Worm (Caenorhabditis elegans) whole organism, L3 larva: Measurements from ENCODE around the gene cwc-15.

Source experiments
- R02D3.7 ChIP-seq: fragments of 150-350 bp; optimal IDR thresholded peaks from 2 replicates; lab custom pipeline; 2014; ENCODE audit warnings: missing biosample characterization, missing genetic modification characterization
- ama-1 ChIP-seq: fragments of 150-350 bp; optimal IDR thresholded peaks from 2 replicates; lab custom pipeline; 2018
- ceh-16 ChIP-seq: sonication (generic microtip); optimal IDR thresholded peaks from 2 replicates; lab custom pipeline; 2017; ENCODE audit warnings: missing biosample characterization, missing genetic modification characterization
- ceh-28 ChIP-seq: fragments of 150-350 bp; optimal IDR thresholded peaks from 2 replicates; lab custom pipeline; 2014; ENCODE audit warnings: missing biosample characterization, missing genetic modification reagents, missing genetic modification characterization
- ceh-9 ChIP-seq: sonication (generic microtip); optimal IDR thresholded peaks from 2 replicates; lab custom pipeline; 2018; ENCODE audit warnings: missing biosample characterization, missing genetic modification characterization
- egl-27 ChIP-seq: sonication (generic microtip); optimal IDR thresholded peaks from 4 replicates; lab custom pipeline; 2017; ENCODE audit warnings: missing biosample characterization, missing genetic modification reagents, missing genetic modification characterization
- egl-5 ChIP-seq: fragments of 150-350 bp; optimal IDR thresholded peaks from 2 replicates; lab custom pipeline; 2017; ENCODE audit warnings: missing biosample characterization, missing genetic modification reagents, missing genetic modification characterization, inconsistent platforms
- elt-1 ChIP-seq: fragments of 150-350 bp; optimal IDR thresholded peaks from 2 replicates; lab custom pipeline; 2014; ENCODE audit warnings: missing biosample characterization, missing genetic modification characterization
- elt-2 ChIP-seq: sonication (generic microtip); optimal IDR thresholded peaks from 2 replicates; lab custom pipeline; 2016; ENCODE audit warnings: missing genetic modification reagents, mild to moderate bottlenecking, missing genetic modification characterization, missing compliant biosample characterization
- elt-3 ChIP-seq, 3 experiments: fragments of 150-350 bp in 1 of 3; sonication (generic microtip) in 2 of 3; optimal IDR thresholded peaks; 2 replicates in 2 of 3; 4 replicates in 1 of 3; lab custom pipeline; 2014 to 2017; ENCODE audit warnings: missing biosample characterization in 3 of 3, missing genetic modification characterization in 3 of 3
- eor-1 ChIP-seq, 2 experiments: fragments of 150-350 bp; optimal IDR thresholded peaks; 2 replicates each; lab custom pipeline; 2014 to 2018; ENCODE audit warnings: missing biosample characterization in 2 of 2, missing genetic modification characterization in 2 of 2
- fkh-10 ChIP-seq: sonication (generic microtip); optimal IDR thresholded peaks from 2 replicates; lab custom pipeline; 2017; ENCODE audit warnings: missing biosample characterization, missing genetic modification reagents, missing genetic modification characterization
- fkh-2 ChIP-seq: fragments of 150-350 bp; optimal IDR thresholded peaks from 2 replicates; lab custom pipeline; 2014; ENCODE audit warnings: missing biosample characterization, missing genetic modification reagents, missing genetic modification characterization
- fos-1 ChIP-seq: fragments of 150-350 bp; optimal IDR thresholded peaks from 2 replicates; lab custom pipeline; 2014; ENCODE audit warnings: missing biosample characterization, missing genetic modification characterization
- lin-15B ChIP-seq: fragments of 150-350 bp; optimal IDR thresholded peaks from 2 replicates; lab custom pipeline; 2014; ENCODE audit warnings: missing biosample characterization, missing genetic modification characterization
- mdl-1 ChIP-seq: fragments of 150-350 bp; optimal IDR thresholded peaks from 2 replicates; lab custom pipeline; 2014; ENCODE audit warnings: missing biosample characterization, missing genetic modification characterization
- mml-1 ChIP-seq: fragments of 150-350 bp; sonication (generic microtip); optimal IDR thresholded peaks from 3 replicates; lab custom pipeline; 2014; ENCODE audit warnings: missing biosample characterization, missing genetic modification characterization
- nfya-1 ChIP-seq: sonication (generic microtip); optimal IDR thresholded peaks from 2 replicates; lab custom pipeline; 2017; ENCODE audit warnings: missing genetic modification characterization, mild to moderate bottlenecking, missing compliant biosample characterization, antibody characterized with exemption, moderate library complexity; ENCODE audit not compliant: insufficient read depth
- nhr-11 ChIP-seq: fragments of 150-350 bp; optimal IDR thresholded peaks from 2 replicates; lab custom pipeline; 2014; ENCODE audit warnings: missing biosample characterization, missing genetic modification characterization
- nhr-12 ChIP-seq: fragments of 150-350 bp; optimal IDR thresholded peaks from 2 replicates; lab custom pipeline; 2014; ENCODE audit warnings: missing biosample characterization, missing genetic modification characterization
- nhr-237 ChIP-seq: fragments of 150-350 bp; optimal IDR thresholded peaks from 2 replicates; lab custom pipeline; 2014; ENCODE audit warnings: missing biosample characterization, missing genetic modification characterization
- nhr-25 ChIP-seq: sonication (generic microtip); optimal IDR thresholded peaks from 2 replicates; lab custom pipeline; 2017; ENCODE audit warnings: missing biosample characterization, missing genetic modification characterization
- nhr-28 ChIP-seq: fragments of 150-350 bp; optimal IDR thresholded peaks from 2 replicates; lab custom pipeline; 2014; ENCODE audit warnings: missing biosample characterization, missing genetic modification characterization
- nhr-43 ChIP-seq: sonication (generic microtip); optimal IDR thresholded peaks from 2 replicates; lab custom pipeline; 2016; ENCODE audit warnings: mild to moderate bottlenecking, missing genetic modification characterization, missing compliant biosample characterization; ENCODE audit not compliant: poor library complexity, severe bottlenecking
- nhr-67 ChIP-seq: fragments of 150-350 bp; optimal IDR thresholded peaks from 2 replicates; lab custom pipeline; 2014; ENCODE audit warnings: missing biosample characterization, missing genetic modification characterization
- nhr-76 ChIP-seq: fragments of 150-350 bp; sonication (generic microtip); optimal IDR thresholded peaks from 5 replicates; lab custom pipeline; 2014; ENCODE audit warnings: missing biosample characterization, missing genetic modification characterization
- nhr-77 ChIP-seq: fragments of 150-350 bp; optimal IDR thresholded peaks from 2 replicates; lab custom pipeline; 2014; ENCODE audit warnings: missing biosample characterization, missing genetic modification characterization
- pha-4 ChIP-seq: fragments of 150-350 bp; optimal IDR thresholded peaks from 2 replicates; lab custom pipeline; 2014; ENCODE audit warnings: missing biosample characterization, missing genetic modification reagents, missing genetic modification characterization
- pqm-1 ChIP-seq: fragments of 150-350 bp; optimal IDR thresholded peaks from 2 replicates; lab custom pipeline; 2017; ENCODE audit warnings: missing biosample characterization, missing genetic modification characterization, inconsistent platforms
- sea-2 ChIP-seq: fragments of 150-350 bp; sonication (generic microtip); optimal IDR thresholded peaks from 4 replicates; lab custom pipeline; 2014; ENCODE audit warnings: missing biosample characterization, missing genetic modification reagents, missing genetic modification characterization
- skn-1 ChIP-seq: fragments of 150-350 bp; optimal IDR thresholded peaks from 2 replicates; lab custom pipeline; 2014; ENCODE audit warnings: missing biosample characterization, missing genetic modification characterization
- snpc-4 ChIP-seq: fragments of 150-350 bp; optimal IDR thresholded peaks from 2 replicates; lab custom pipeline; 2014; ENCODE audit warnings: missing biosample characterization, missing genetic modification characterization
- tbx-2 ChIP-seq: sonication (generic microtip); optimal IDR thresholded peaks from 2 replicates; lab custom pipeline; 2016; ENCODE audit warnings: mild to moderate bottlenecking, missing genetic modification characterization, missing compliant biosample characterization
- unc-39 ChIP-seq: sonication (generic microtip); optimal IDR thresholded peaks from 4 replicates; lab custom pipeline; 2017; ENCODE audit warnings: missing biosample characterization, missing genetic modification characterization
- zag-1 ChIP-seq: fragments of 150-350 bp; optimal IDR thresholded peaks from 2 replicates; lab custom pipeline; 2014; ENCODE audit warnings: missing biosample characterization, missing genetic modification characterization
- ztf-11 ChIP-seq: fragments of 150-350 bp; optimal IDR thresholded peaks from 2 replicates; lab custom pipeline; 2014; ENCODE audit warnings: missing biosample characterization, missing genetic modification characterization
- ztf-4 ChIP-seq: fragments of 150-350 bp; optimal IDR thresholded peaks from 2 replicates; lab custom pipeline; 2014; ENCODE audit warnings: missing biosample characterization, missing genetic modification characterization

The cwc-15 gene

DNA sequence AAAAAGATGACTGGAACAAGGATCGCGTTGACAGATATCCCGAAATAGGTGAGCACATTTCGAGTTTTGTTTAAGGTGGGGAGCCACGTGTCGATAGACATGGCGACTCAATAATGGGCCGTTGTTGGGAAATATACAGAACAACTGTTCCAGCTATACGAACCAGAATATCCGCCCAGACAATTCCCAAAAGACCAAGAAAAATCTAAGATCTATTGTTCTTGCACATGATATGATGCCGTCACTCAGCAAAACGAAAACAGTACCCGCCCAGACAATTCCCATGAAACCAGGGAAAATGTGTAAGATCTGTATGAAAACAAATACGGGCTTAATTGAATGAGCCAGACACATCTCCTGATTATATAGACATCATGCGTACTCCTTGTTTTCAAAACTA is 15.6 kb upstream of the cwc-15 start, which contains the start of gene str-231:
str-231 (minus strand) TSS at position 101 of the 400 bp plus-strand sequence.
- TF ChIP-seq fkh-2 (tag; lab: Kevin White, UChicago) (no peak), nhr-77 (tag; lab: Kevin White, UChicago) (no peak), skn-1 (tag; lab: Kevin White, UChicago) (no peak), elt-3 (tag; optimal IDR thresholded peaks at IDR 0.05; lab: Kevin White, UChicago) (no peak), nhr-67 (tag; lab: Kevin White, UChicago) (no peak), lin-15B (tag; lab: Kevin White, UChicago) (no peak), mdl-1 (tag; lab: Kevin White, UChicago) (no peak), ztf-4 (tag; lab: Kevin White, UChicago) (no peak), nhr-28 (tag; lab: Kevin White, UChicago) (no peak), nhr-11 (no peak), elt-2 (no peak), nhr-25 (tag; lab: Kevin White, UChicago) (no peak), nhr-237 (tag; lab: Kevin White, UChicago) (no peak), fos-1 (no peak), nhr-12 (tag; lab: Kevin White, UChicago) (no peak), elt-1 (tag; lab: Kevin White, UChicago) (no peak)

DNA sequence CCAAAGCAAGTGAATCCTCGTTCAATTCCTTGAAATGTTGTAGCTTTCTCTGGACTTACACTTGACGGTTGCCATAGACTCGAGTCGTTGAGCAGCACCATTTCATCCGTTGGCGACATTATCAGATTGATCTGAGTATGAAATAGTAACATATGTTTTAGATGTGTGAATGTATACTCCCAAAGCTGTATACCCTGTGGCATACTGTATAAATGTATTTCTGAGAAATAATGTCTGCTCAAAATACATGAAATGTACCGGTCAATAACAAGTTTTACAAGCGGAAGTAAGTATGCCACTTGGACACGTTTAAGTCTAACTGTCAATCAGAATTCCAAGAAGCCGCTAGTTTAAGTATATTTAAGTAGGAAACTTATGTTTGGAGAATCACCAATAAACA is 13.6 kb upstream of the cwc-15 start, which contains the start of gene str-233:
str-233 (minus strand) TSS at position 101 of the 400 bp plus-strand sequence.
- TF ChIP-seq ztf-11 (tag; lab: Kevin White, UChicago) (no peak), skn-1 (tag; lab: Kevin White, UChicago) (no peak)

DNA sequence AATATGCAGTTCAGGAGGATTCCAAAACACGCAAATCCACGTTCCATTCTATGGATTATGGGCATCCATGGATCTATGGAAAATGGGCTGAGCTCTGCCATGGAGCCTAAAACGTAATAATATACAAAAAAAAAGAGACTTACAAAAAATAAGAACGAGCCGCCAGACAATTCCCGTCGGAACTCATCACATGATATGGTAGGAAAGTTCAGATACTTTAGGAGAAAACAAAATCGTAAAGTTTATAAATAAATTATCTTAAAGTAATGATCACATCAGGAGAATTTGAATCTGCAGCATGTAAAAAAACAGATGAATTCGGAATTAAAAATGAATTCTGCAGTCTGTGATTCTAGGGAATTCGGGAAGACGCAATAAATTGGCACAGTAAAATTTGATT is 7.5 kb upstream of the cwc-15 start, which contains the start of gene str-232:
str-232 (minus strand) TSS at position 101 of the 400 bp plus-strand sequence.
- TF ChIP-seq ceh-9 (tag; lab: Kevin White, UChicago): no peak
- no peak for TF ChIP-seq nhr-237 (tag; lab: Kevin White, UChicago)
- no peak for TF ChIP-seq R02D3.7 (tag; lab: Kevin White, UChicago)
- no peak for TF ChIP-seq mml-1 (tag; lab: Kevin White, UChicago)
- no peak for TF ChIP-seq nhr-77 (tag; lab: Kevin White, UChicago)
- no peak for TF ChIP-seq fos-1
- no peak for TF ChIP-seq ceh-28
- no peak for TF ChIP-seq ama-1 (lab: Kevin White, UChicago)
- no peak for TF ChIP-seq snpc-4
- TF ChIP-seq pha-4 (tag; lab: Kevin White, UChicago): no peak
- TF ChIP-seq fkh-10 (GFP tag; lab: Kevin White, UChicago): no peak
- TF ChIP-seq egl-5: no peak
- TF ChIP-seq eor-1 (tag; optimal IDR thresholded peaks at IDR 0.05; lab: Kevin White, UChicago): no peak
- TF ChIP-seq ceh-16 (tag; lab: Kevin White, UChicago): no peak
- no peak for TF ChIP-seq elt-2
- TF ChIP-seq nhr-76: no peak
- TF ChIP-seq egl-27: no peak
- TF ChIP-seq nhr-28 (tag; lab: Kevin White, UChicago): no peak
- no peak for TF ChIP-seq unc-39 (tag; lab: Kevin White, UChicago)

DNA sequence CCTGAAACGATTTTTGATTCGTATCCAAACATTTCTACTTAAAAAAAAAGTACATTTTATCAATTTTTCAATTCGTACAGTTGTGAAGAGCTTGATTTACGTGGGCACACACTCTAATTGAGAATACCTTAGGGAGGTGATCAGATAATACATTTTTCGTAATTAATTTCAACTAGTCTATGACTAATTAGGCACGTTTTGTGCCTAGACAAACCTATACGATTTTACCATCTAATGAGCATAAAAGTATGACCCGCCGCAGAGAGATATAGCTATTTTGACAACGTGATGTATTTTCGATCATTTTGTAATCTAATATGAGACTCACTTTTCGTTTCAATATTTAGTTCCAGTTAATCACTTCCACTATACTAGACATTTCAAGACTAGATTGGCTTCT is 6.2 kb upstream of the cwc-15 start:
- TF ChIP-seq fkh-2 (tag; lab: Kevin White, UChicago) (no peak), nhr-76 (no peak), nhr-43 (no peak), snpc-4 (no peak), pha-4 (tag; lab: Kevin White, UChicago) (no peak), sea-2 (no peak), tbx-2 (no peak), zag-1 (tag; lab: Kevin White, UChicago) (no peak), egl-27 (no peak), nfya-1 (tag; lab: Kevin White, UChicago) (no peak), mdl-1 (tag; lab: Kevin White, UChicago) (no peak), elt-1 (tag; lab: Kevin White, UChicago) (no peak), egl-5 (no peak), ztf-4 (tag; lab: Kevin White, UChicago) (no peak), pqm-1 (tag; lab: Kevin White, UChicago) (no peak)
